Fruit fly (Drosophila melanogaster) ovary, adult (tissue): ENCODE data around the gene Nf-YC.

ENCODE experiments used
- CG17801 ChIP-seq: fragments of 200-800 bp; optimal IDR thresholded peaks from 2 replicates; lab custom pipeline; 2019; ENCODE audit warnings: missing biosample characterization, mild to moderate bottlenecking, missing genetic modification characterization, moderate library complexity; ENCODE audit not compliant: partially characterized antibody

The Nf-YC gene

DNA sequence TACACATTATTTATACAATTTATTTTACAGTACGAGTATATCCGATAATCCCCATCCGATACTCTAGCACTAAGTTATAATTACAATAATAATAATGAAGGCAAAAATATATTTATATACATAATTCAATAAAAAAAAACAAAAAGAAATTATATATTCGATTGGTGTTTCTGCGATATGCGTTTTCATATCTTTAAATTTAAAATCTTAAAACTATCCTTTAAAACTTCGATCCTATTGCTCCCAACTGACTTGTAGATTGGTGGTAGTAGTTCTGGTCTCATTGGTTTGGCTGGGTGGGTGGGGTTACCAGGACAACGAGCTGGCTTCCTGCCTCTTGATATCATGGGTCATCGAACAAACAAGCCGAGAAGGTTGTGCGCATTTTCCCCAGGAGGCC is 7.0 kb downstream of the Nf-YC start, which contains the start of gene iav:
Gene iav, plus strand, starts transcription at position 301 of the 400 bp plus-strand sequence.
- TF ChIP-seq CG17801 (GFP tag; lab: Kevin White, UChicago) = no peak

DNA sequence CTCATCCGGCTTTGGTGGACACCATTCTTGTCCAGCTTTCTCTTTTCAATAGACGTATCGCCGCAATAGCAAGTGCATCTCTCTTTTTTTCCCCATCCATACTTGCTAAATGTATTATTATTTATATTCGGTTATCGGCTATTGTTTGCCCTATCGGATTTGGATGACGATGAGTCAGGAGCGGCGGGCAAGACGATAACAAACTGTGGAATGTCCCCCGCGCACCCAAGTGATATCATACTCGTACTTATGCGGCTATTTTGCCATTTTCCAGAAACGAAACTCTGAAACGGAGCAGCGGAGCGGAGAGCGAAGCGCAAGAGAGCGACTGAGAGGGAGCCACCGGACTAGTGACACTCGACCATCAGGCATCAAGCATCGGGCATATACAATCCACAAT is 15.3 kb downstream of the Nf-YC start:
- TF ChIP-seq CG17801 (GFP tag; lab: Kevin White, UChicago) = no peak

DNA sequence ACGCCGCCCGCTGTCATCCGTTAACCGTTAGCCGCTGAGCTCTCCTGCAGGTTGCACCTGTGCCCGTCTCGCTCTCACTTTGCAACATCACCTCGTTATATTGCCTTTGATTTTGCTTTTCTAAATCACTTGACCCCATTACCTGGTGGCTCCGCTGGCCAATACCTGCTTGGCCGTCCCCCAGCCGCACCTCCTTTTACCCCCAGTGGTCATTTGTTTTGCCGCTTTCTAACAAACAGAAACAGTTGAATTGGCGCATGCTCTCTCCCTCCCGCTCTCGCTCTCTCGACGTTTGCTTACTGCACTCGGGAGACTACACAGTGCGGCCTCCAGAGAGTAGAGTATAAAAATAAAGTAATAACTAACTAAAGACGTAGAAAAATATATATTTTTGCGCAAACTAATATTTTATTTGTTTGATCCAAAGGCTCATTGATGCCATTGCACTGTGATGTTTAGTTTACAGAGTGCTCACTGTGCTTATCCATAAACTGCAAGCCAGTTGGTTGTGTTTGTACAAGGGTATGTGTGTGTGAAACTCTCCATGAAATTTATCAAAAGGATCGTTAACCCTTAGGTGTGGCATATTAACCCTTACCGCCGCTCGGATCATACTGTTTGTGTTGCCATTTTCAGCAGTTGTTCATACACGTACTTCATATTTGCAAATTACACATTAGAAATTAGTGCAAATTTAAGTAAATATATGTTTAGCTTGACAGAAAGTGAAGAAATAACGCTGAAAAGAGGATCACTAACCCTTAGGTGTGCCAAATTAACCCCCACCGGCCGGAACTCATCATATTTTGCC is 16.0 kb downstream of the Nf-YC start:
- peak; percentile 80 for TF ChIP-seq CG17801 (GFP tag; lab: Kevin White, UChicago)

DNA sequence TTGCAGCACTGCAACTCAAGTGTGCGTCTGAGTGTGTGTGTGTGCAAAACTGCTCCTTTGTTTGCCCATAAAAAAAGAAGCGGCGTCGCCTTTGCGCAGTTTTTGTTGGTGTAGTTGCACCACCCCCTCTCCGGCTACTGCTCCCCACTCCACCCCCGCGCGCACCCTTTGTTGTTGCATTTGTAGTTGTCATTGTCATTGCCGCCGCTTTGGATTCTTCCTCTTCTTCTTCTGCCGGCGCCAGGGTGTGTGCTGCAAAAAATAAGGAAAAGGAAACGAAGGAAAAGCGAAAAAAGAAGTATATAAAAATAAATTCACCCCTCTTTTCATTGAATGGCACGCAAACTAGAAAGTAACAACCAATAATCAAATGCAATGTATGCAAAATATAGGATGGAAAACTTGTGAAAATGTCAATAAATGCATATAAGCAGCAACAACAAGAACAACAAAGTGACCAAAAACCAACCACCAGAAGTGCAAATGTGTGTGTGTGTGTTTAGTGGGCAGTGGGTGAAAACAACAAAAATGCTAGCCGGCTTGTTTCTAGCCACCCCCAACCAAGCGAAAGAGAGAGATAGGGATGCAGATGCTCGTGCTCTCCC is 16.7 kb downstream of the Nf-YC start:
- TF ChIP-seq CG17801 (GFP tag; lab: Kevin White, UChicago) = no peak

DNA sequence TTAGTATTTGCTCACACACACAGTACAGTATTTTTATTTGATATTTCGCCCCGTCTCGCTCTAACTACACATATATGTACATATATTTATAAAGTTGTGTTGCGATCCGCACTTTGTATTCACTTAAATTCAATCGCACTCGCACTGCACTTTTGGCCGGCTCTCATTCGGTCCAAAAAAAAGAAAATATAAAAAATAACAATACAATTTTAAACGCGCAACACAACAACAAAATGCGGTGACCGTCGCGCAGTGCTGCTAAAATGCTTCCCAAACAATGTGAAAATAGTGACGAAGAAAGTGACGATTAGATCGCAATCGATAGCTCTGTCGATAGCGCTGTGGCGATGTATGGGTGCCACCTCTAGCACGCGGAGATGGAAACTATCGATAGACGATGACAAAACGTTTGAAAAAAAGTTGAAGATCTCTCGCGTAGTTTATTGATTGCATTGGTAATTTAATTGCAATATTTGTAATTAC is 17.4 kb downstream of the Nf-YC start, which contains the start of the genes C3G and pod1:
Gene C3G, minus strand, starts transcription at position 282 of the 483 bp plus-strand sequence.
Gene pod1, plus strand, starts transcription at position 373 of the 483 bp plus-strand sequence.
- TF ChIP-seq CG17801 (GFP tag; lab: Kevin White, UChicago) = peak; percentile 59

DNA sequence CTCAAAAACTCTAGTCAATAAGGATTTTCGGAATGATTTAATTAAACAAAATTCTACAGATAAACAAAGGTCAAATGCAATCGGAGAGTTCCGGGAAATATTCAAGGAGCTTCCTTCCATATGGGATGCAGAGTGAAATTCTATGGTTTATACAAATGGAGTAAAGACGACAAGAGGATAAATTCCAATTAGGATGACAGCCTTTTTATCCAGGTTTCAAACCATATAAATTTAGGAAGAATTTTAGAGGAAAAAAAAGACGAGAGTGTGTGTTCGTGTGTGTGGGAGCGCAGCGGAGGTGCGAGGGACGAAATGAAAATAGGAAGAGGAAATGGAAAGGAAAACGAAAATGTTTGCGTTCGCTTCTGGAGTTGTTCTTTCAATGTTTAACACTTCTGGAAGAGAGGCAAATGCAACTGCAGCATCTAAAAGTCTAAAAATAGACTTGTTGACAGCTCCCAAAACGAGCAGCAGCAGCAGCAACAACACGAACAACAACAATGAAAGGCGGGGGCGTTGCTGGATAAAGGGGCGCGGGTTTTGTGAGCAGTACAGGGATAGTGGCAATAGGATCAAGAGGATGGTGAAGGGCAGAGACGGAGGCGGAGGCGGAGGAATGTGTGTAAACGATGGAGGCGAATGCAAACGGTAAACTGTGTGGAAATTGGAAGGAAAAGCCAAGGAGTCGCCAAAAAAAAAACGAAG is 18.2 kb downstream of the Nf-YC start:
- TF ChIP-seq CG17801 (GFP tag; lab: Kevin White, UChicago) = no peak

DNA sequence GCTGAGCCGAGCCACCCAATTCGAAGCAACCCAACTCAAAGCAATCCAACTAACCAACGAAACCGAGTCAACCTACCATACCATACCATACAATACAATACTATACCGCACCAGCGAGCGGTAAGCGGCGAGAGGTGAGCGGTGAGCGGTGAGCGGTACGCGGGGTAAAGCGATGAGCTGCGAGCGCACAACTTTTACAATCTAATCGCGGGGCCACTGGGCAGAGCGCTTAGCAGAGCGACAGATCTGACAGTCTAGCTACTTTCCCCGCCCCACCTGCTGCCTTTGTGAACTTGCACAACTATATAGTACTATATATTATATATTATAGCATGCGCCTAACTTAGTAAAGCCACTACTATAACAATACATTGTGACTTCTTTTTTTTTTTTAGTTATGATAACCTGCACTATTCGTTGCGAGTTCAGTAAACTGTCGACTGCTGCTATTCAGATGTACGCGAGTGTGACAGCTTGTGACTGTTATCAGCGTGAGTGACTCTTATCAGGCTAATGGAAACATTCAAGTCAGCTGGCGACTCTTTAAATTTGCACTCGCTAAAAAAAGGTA is 19.9 kb downstream of the Nf-YC start:
- peak; percentile 39 for TF ChIP-seq CG17801 (GFP tag; lab: Kevin White, UChicago)

DNA sequence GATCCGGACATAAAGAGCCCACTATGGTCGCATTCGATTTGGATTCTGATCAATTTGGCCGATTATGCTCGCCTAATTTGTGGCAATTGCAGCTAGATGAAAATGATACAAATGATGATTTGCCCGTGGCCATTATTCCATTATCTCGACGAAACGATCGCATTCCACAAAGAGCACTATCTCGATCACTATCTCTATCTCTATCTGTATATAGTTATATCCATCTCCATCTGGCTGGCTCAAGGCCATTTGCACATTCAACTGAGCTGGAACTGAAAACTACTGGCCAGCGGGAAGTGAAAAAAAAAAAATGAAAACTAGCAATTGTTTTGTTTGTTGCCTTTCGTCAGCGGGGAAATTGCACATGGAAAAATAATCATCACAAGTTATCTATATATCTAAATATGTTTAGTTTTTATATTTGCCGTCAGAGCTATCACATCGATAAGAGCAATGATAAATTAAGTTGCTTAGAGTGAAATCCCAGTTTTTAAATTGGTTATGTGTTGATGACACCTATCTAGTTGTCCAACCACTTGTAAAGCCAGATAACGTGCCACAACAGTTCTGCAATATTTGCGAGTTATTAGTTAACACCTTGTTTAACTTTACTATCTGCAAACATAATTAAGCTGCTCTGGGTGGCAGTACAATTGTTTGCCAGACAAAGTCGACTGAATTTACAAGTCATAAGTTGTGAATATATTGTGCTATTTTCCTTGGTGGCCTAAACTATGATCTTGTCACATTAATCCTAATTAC is 21.3 kb downstream of the Nf-YC start:
- TF ChIP-seq CG17801 (GFP tag; lab: Kevin White, UChicago) = peak; percentile 36

DNA sequence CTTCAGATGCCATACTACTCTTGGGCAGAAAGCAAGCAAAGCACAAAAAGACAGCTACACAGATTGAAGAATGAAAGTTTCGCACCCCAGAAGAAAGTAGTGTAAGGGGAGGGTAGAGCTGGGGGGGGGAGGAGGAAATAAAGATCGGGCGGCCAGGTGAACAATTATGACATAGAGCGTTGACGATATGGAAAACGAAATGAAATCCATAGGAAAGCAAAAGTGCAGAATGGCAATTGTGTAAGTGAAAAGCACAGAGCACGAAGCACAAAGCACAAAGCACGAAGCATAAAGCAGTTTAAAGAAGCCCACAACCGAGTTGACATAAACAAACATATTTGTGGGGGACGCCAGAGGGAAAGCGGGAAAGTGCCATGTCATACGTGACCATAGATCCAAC is 23.7 kb downstream of the Nf-YC start:
- no peak for TF ChIP-seq CG17801 (GFP tag; lab: Kevin White, UChicago)

DNA sequence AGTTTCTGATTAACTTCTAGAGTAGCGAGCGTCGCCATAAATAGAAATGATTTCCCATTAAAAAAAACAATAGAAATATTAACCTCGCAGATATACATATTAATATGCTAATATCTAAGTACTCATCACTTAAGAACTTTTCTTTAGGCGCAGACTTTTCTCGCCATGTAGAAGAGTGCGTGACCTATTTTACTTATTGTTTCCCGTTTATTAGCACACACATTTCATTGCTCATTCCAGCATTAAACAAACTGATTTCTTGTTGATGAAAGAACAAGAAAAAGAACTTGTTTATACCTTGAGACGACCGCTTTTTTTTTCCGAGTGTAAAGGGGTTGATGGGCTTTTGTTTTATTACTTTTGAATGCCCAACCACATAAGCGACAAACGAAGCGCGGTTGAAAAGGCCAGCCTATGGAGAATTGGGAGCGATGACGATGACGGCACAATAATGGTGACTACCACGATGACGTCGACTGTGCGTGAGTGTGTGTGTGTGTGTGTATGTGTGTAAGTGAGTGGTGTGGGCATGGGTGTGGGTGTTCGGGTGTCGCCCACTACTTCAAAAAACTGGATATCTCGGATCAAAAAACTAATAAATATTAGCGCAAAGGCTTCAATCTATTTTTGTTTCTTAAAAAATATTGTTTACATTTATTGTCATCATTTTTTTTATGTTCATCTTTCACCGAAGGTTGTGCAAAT is 24.6 kb downstream of the Nf-YC start:
- TF ChIP-seq CG17801 (GFP tag; lab: Kevin White, UChicago) = no peak

DNA sequence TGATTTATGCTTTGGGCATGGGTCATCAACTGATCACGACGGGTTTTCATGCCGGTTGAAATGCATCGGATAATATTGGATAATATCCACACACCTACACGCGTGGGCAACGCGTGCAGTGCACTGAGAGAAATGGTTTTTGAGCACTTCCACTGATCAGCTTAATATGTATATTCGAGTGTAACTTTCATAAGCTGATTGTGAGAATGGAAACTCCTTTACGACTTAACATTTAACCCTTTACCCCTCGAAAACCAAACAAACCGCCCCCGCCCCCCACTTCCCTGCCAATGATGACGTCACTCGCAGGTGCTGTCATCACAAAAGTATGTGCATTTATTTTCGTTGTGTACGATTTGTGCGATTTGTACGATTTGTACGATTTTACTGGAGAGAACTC is 25.9 kb downstream of the Nf-YC start:
- no peak for TF ChIP-seq CG17801 (GFP tag; lab: Kevin White, UChicago)

DNA sequence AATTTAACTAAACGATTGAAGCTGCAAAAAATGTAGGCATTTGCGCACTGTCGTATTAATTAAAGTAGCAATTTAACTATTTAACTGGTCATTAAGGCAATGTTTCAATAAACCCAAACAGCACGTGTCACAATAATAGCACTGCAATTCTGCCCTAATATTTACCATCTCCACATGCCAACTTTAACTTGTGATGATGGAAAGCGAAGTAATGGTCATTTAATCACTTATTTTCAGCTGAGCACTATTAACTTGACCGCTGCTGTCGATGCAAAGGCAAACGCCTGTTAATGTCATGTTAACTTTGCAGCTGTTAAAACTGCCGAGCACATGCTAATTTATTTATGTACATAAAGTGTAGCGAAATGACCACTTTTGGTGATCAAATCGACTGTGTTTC is 26.5 kb downstream of the Nf-YC start:
- peak; percentile 65 for TF ChIP-seq CG17801 (GFP tag; lab: Kevin White, UChicago)

DNA sequence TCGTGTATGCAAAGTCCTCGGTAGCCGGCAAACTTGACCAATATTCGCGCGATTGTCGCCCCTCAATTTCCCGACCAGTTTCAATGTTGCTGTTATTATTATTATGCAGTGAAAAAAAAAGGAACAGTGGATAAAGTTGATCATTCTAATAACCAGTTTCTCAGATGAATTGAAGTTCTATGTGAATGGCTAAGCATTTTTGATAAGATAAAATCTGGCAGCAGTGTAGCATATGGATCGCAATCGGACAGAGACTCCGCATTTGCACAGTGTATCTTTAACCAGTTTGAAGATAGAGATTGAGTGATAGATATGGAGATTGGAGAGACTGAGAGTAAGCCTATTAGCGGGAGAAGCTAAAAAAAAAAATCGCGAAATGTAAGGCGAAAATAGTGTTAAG is 27.3 kb downstream of the Nf-YC start:
- no peak for TF ChIP-seq CG17801 (GFP tag; lab: Kevin White, UChicago)
